Worm (Caenorhabditis elegans) whole organism, midembryonic: ENCODE results near the gene F35D11.1.

Source experiments
- med-1 ChIP-seq: sonication (generic microtip); optimal IDR thresholded peaks from 2 replicates; lab custom pipeline; 2017; ENCODE audit warnings: missing genetic modification characterization, mild to moderate bottlenecking, missing compliant biosample characterization, antibody characterized with exemption, missing genetic modification reagents; ENCODE audit not compliant: insufficient read depth
- tab-1 ChIP-seq: fragments of 200-800 bp; sonication (Bioruptor generic); IDR thresholded peaks from 2 replicates; pipeline ENCODE4 v1.3.6; 2022; ENCODE audit warnings: missing genetic modification characterization, missing compliant biosample characterization

DNA sequence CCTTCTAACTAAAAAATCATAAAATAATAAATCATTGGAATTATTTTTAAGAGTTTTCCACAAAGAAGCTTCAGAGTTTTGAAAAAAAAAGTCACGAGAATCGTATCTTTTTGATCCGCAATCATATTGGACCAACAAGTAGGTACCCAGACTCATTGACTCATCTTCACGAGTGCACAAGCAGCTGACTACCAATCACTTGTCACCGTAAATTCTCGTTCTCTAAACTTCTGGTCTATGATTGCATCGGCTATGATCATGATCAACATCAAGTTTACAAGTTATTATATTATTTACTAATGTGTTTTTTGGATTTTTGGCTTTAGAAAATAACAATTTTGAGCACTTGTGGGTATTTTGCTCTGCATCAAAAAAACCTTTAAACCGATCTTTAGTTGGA lies 49.5 kb downstream of the F35D11.1 start:
- TF ChIP-seq tab-1 (GFP tag; lab: Robert Waterston, UW) (no peak), med-1 (GFP tag; lab: Kevin White, UChicago) (no peak)
